Fruit fly (Drosophila melanogaster) whole organism, pupa: ENCODE measurements around the gene RabGGTa.

ENCODE experiments used
- CG10348 ChIP-seq: fragments of 200-800 bp; sonication (Bioruptor generic); IDR thresholded peaks from 2 replicates; pipeline ENCODE4 v1.3.6; 2022; ENCODE audit warnings: missing biosample characterization, missing genetic modification characterization
- CG12605 ChIP-seq: fragments of 200-800 bp; sonication (Bioruptor generic); IDR thresholded peaks from 2 replicates; pipeline ENCODE4 v1.3.6; 2022; ENCODE audit warnings: missing biosample characterization, missing genetic modification characterization
- CG13204 ChIP-seq: fragments of 200-800 bp; sonication (Bioruptor generic); optimal IDR thresholded peaks from 2 replicates; lab custom pipeline; 2018; ENCODE audit warnings: missing biosample characterization, mild to moderate bottlenecking, missing genetic modification characterization, moderate library complexity
- CG14655 ChIP-seq: fragments of 200-800 bp; sonication (Bioruptor generic); optimal IDR thresholded peaks from 3 replicates; lab custom pipeline; 2017; ENCODE audit warnings: mild to moderate bottlenecking, missing biosample characterization, missing genetic modification reagents, missing genetic modification characterization
- CG15710 ChIP-seq: fragments of 200-800 bp; sonication (Bioruptor generic); optimal IDR thresholded peaks from 2 replicates; lab custom pipeline; 2018; ENCODE audit warnings: missing biosample characterization, mild to moderate bottlenecking, missing genetic modification characterization, moderate library complexity
- CG17806 ChIP-seq: fragments of 200-800 bp; sonication (Bioruptor generic); optimal IDR thresholded peaks from 2 replicates; lab custom pipeline; 2018; ENCODE audit warnings: missing biosample characterization, mild to moderate bottlenecking, missing genetic modification characterization, moderate library complexity
- CG32121 ChIP-seq: fragments of 200-800 bp; sonication (Bioruptor generic); IDR thresholded peaks from 2 replicates; pipeline ENCODE4 v1.3.6; 2022; ENCODE audit warnings: missing biosample characterization, missing genetic modification characterization
- CG34367 ChIP-seq: fragments of 200-800 bp; sonication (Bioruptor generic); optimal IDR thresholded peaks from 2 replicates; lab custom pipeline; 2018; ENCODE audit warnings: missing biosample characterization, mild to moderate bottlenecking, missing genetic modification characterization
- CG4496 ChIP-seq: fragments of 200-800 bp; sonication (Bioruptor generic); IDR thresholded peaks from 3 replicates; pipeline ENCODE4 v1.3.6; 2022; ENCODE audit warnings: missing biosample characterization, missing genetic modification characterization
- CG8159 ChIP-seq: fragments of 200-800 bp; sonication (Bioruptor generic); optimal IDR thresholded peaks from 3 replicates; lab custom pipeline; 2018; ENCODE audit warnings: missing biosample characterization, mild to moderate bottlenecking, missing genetic modification characterization, moderate library complexity
- CG8301 ChIP-seq: fragments of 200-800 bp; sonication (Bioruptor generic); optimal IDR thresholded peaks from 2 replicates; lab custom pipeline; 2018; ENCODE audit warnings: missing biosample characterization, mild to moderate bottlenecking, missing genetic modification characterization
- CG9948 ChIP-seq: fragments of 200-800 bp; sonication (Bioruptor generic); optimal IDR thresholded peaks from 2 replicates; lab custom pipeline; 2018; ENCODE audit warnings: missing biosample characterization, mild to moderate bottlenecking, missing genetic modification characterization, moderate library complexity
- D1 ChIP-seq: fragments of 200-800 bp; sonication (Bioruptor generic); optimal IDR thresholded peaks from 2 replicates; lab custom pipeline; 2018; ENCODE audit warnings: missing biosample characterization, mild to moderate bottlenecking, missing genetic modification characterization, moderate library complexity
- EcR ChIP-seq: fragments of 200-800 bp; sonication (Bioruptor generic); optimal IDR thresholded peaks from 3 replicates; lab custom pipeline; 2019; ENCODE audit warnings: missing biosample characterization, missing genetic modification characterization, mild to moderate bottlenecking, moderate library complexity, missing genetic modification reagents
- Ets98B ChIP-seq: fragments of 200-800 bp; sonication (Bioruptor generic); IDR thresholded peaks from 2 replicates; pipeline ENCODE4 v1.3.6; 2022; ENCODE audit warnings: missing biosample characterization, missing genetic modification characterization
- Pif1A ChIP-seq: fragments of 200-800 bp; sonication (Bioruptor generic); optimal IDR thresholded peaks from 3 replicates; lab custom pipeline; 2016; ENCODE audit warnings: missing biosample characterization, missing genetic modification characterization
- Pif1B ChIP-seq: fragments of 200-800 bp; sonication (Bioruptor generic); optimal IDR thresholded peaks from 3 replicates; lab custom pipeline; 2016; ENCODE audit warnings: missing biosample characterization, missing genetic modification characterization
- Snoo ChIP-seq: fragments of 200-800 bp; sonication (Bioruptor generic); optimal IDR thresholded peaks from 3 replicates; lab custom pipeline; 2017; ENCODE audit warnings: missing biosample characterization, mild to moderate bottlenecking, missing genetic modification characterization, inconsistent platforms
- fd96Ca ChIP-seq: fragments of 200-800 bp; sonication (Bioruptor generic); IDR thresholded peaks from 3 replicates; pipeline ENCODE4 v1.3.6; 2022; ENCODE audit warnings: missing biosample characterization, missing genetic modification characterization
- gl ChIP-seq: fragments of 200-800 bp; sonication (Bioruptor generic); optimal IDR thresholded peaks from 2 replicates; lab custom pipeline; 2018; ENCODE audit warnings: missing biosample characterization, mild to moderate bottlenecking, missing genetic modification characterization
- rn ChIP-seq: fragments of 200-800 bp; sonication (Bioruptor generic); IDR thresholded peaks from 2 replicates; pipeline ENCODE4 v1.3.6; 2022; ENCODE audit warnings: missing biosample characterization, missing genetic modification characterization

The RabGGTa gene

dm6 chr3R:5084413-5084812 is 43.5 kb upstream of the RabGGTa start:
- TF ChIP-seq Ets98B (GFP tag; lab: Robert Waterston, UW) (no peak), CG4496 (no peak), fd96Ca (GFP tag; lab: Robert Waterston, UW) (peak; percentile 24; the same call in 1 of the 3 replicates)

DNA sequence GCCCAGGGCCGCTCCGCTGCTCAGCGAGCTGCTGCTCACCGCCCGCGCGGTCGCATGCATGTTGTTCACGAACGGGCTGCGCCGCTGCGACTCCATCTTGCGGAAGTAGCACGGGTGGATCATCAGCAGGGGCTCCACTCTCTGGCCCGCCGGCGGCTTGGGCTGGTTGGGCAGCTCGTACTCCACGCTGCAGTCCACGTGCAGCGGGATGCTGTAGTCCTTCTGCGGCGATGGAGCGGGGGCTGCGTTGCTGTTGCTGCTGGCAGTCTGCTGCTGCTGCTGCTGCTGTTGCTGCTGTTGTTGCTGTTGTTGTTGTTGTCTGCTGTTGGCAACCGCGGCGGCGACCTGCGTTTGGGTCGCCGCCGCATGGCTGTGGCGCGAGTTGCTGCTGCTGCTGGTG is 42.5 kb upstream of the RabGGTa start:
- no peak for TF ChIP-seq CG8159 (tag; lab: Kevin White, UChicago)
- TF ChIP-seq fd96Ca (GFP tag; lab: Robert Waterston, UW): 0 out of 3 replicates have a peak, but pooled peaks have one; percentile 7

dm6 chr3R:5086471-5086821 is 41.4 kb upstream of the RabGGTa start:
- TF ChIP-seq Pif1B (GFP tag; lab: Kevin White, UChicago): no peak
- TF ChIP-seq CG34367 (tag; lab: Kevin White, UChicago): no peak
- TF ChIP-seq CG15710 (tag; lab: Kevin White, UChicago): no peak
- no peak for TF ChIP-seq D1
- TF ChIP-seq Pif1A: no peak
- no peak for TF ChIP-seq CG10348

dm6 chr3R:5086822-5087491 is 40.9 kb upstream of the RabGGTa start, which contains the start of gene corto:
TSS of gene corto (minus strand) at chr3R:5087072.
- TF ChIP-seq Snoo (tag; lab: Kevin White, UChicago): peak; percentile 30
- TF ChIP-seq Pif1A: peak; percentile 19
- TF ChIP-seq Ets98B (GFP tag; lab: Robert Waterston, UW): no peak
- no peak for TF ChIP-seq gl
- TF ChIP-seq CG12605: no peak
- TF ChIP-seq EcR (GFP tag; lab: Kevin White, UChicago): peak; percentile 87
- TF ChIP-seq CG8159 (tag; lab: Kevin White, UChicago): no peak
- no peak for TF ChIP-seq CG17806
- no peak for TF ChIP-seq D1
- TF ChIP-seq rn (GFP tag; lab: Robert Waterston, UW): no peak
- TF ChIP-seq CG8301 (tag; lab: Kevin White, UChicago): no peak
- TF ChIP-seq CG10348: no peak
- TF ChIP-seq CG4496: no peak
- no peak for TF ChIP-seq CG34367 (tag; lab: Kevin White, UChicago)
- no peak for TF ChIP-seq CG15710 (tag; lab: Kevin White, UChicago)
- no peak for TF ChIP-seq CG9948
- peak; percentile 24 for TF ChIP-seq CG14655
- no peak for TF ChIP-seq fd96Ca (GFP tag; lab: Robert Waterston, UW)
- no peak for TF ChIP-seq CG32121
- no peak for TF ChIP-seq CG13204
- peak; percentile 35 for TF ChIP-seq Pif1B (GFP tag; lab: Kevin White, UChicago)

- no peak for TF ChIP-seq fd96Ca (GFP tag; lab: Robert Waterston, UW)
- peak; percentile 83 for TF ChIP-seq Snoo (tag; lab: Kevin White, UChicago)
- no peak for TF ChIP-seq CG8301 (tag; lab: Kevin White, UChicago)
- TF ChIP-seq CG34367 (tag; lab: Kevin White, UChicago): peak; percentile 11
- peak; percentile 29 for TF ChIP-seq Pif1A
- TF ChIP-seq CG8159 (tag; lab: Kevin White, UChicago): peak; percentile 16
- TF ChIP-seq CG15710 (tag; lab: Kevin White, UChicago): peak; percentile 22
- no peak for TF ChIP-seq CG9948
- no peak for TF ChIP-seq CG12605
- peak; percentile 52 for TF ChIP-seq CG13204
- no peak for TF ChIP-seq Ets98B (GFP tag; lab: Robert Waterston, UW)
- peak; percentile 27 for TF ChIP-seq CG14655
- no peak for TF ChIP-seq Pif1B (GFP tag; lab: Kevin White, UChicago)
- TF ChIP-seq CG10348: no peak
- peak; percentile 26 for TF ChIP-seq gl
- TF ChIP-seq D1: no peak
- no peak for TF ChIP-seq CG4496
- peak; percentile 98 for TF ChIP-seq EcR (GFP tag; lab: Kevin White, UChicago)
- TF ChIP-seq CG32121: no peak
- no peak for TF ChIP-seq rn (GFP tag; lab: Robert Waterston, UW)
- peak; percentile 14 for TF ChIP-seq CG17806
Measured at dm6 chr3R:5087833-5088262, 40.0 kb upstream of the RabGGTa start.

DNA sequence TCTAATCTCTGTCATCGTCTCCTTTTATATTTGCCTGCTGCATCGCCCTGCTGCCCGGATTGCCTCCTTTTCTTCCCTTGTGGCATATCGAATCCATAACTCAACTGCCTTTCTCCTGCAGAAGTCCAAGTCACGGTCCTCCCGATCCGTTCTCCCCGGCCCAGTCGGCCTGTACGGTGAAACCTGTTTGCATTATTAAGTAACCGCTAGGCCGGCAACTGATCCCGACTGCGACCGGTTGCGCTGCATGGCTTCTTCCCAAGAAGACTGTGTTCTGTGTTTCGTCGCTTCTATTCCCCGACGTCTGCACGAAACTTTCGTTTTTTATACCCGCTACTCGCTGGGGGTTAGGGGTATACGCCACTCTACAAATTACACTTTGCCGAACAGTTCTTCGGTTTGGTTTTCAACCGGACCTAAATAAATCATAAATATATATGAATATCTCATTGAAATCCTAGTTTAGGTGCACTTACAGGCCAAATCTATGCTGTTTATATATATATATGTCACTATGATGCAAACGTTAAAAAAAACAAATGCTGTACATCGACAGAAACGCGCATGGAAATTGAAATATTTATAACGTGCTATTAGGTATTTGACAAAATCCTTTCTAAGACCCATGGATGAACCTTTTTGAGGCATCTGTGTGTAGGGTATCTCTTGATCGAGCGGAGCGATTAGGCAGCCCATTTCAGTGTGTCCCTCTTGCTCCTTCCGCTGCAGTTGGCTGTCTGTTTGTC is 38.2 kb upstream of the RabGGTa start:
- TF ChIP-seq CG34367 (tag; lab: Kevin White, UChicago) (peak; percentile 83), CG15710 (tag; lab: Kevin White, UChicago) (peak; percentile 90), Snoo (tag; lab: Kevin White, UChicago) (peak; percentile 40), D1 (peak; percentile 71), EcR (GFP tag; lab: Kevin White, UChicago) (peak; percentile 66), CG8159 (tag; lab: Kevin White, UChicago) (peak; percentile 91), CG17806 (peak; percentile 85), Pif1B (GFP tag; lab: Kevin White, UChicago) (peak; percentile 76), gl (peak; percentile 46), CG12605 (no peak), CG8301 (tag; lab: Kevin White, UChicago) (peak; percentile 86), CG14655 (peak; percentile 93), fd96Ca (GFP tag; lab: Robert Waterston, UW) (peak; percentile 67; the same call in 2 of the 3 replicates), rn (GFP tag; lab: Robert Waterston, UW) (no peak), Pif1A (peak; percentile 69), CG10348 (no peak), CG32121 (no peak), CG9948 (peak; percentile 92), CG4496 (no peak), CG13204 (no peak), Ets98B (GFP tag; lab: Robert Waterston, UW) (no peak; the same call in 1 of the 2 replicates)
